Worm (Caenorhabditis elegans) whole organism, young adult: ENCODE data around the gene F58H1.6.

ENCODE experiments used
- B0336.3 ChIP-seq: fragments of 200-800 bp; sonication (Bioruptor generic); IDR thresholded peaks from 2 replicates; pipeline ENCODE4 v1.3.6; 2022; ENCODE audit warnings: missing genetic modification characterization, missing compliant biosample characterization
- C06A6.2 ChIP-seq: fragments of 200-800 bp; sonication (Bioruptor generic); conservative IDR thresholded peaks from 2 replicates; pipeline ENCODE4 v1.3.6; 2022; ENCODE audit warnings: missing genetic modification characterization, missing compliant biosample characterization
- F33H1.4 ChIP-seq: fragments of 200-800 bp; sonication (Bioruptor generic); IDR thresholded peaks from 2 replicates; pipeline ENCODE4 v1.3.6; 2022; ENCODE audit warnings: missing genetic modification reagents, missing genetic modification characterization, missing compliant biosample characterization
- F39B2.1 ChIP-seq: fragments of 200-800 bp; sonication (Bioruptor generic); IDR thresholded peaks from 2 replicates; pipeline ENCODE4 v1.3.6; 2022; ENCODE audit warnings: missing genetic modification reagents, missing genetic modification characterization, missing compliant biosample characterization
- F49E8.2 ChIP-seq: sonication (generic microtip); optimal IDR thresholded peaks from 3 replicates; lab custom pipeline; 2017; ENCODE audit warnings: missing genetic modification characterization, mild to moderate bottlenecking, missing compliant biosample characterization, antibody characterized with exemption, moderate library complexity; ENCODE audit not compliant: insufficient read depth
- T07F8.4 ChIP-seq: sonication (generic microtip); optimal IDR thresholded peaks from 2 replicates; lab custom pipeline; 2016; ENCODE audit warnings: mild to moderate bottlenecking, missing genetic modification characterization, moderate library complexity, missing compliant biosample characterization
- Y95B8A.8 ChIP-seq: fragments of 200-800 bp; sonication (Bioruptor generic); IDR thresholded peaks from 2 replicates; pipeline ENCODE4 v1.3.6; 2022; ENCODE audit warnings: missing genetic modification reagents, missing genetic modification characterization, missing compliant biosample characterization
- ZK185.1 ChIP-seq: sonication (generic microtip); optimal IDR thresholded peaks from 2 replicates; lab custom pipeline; 2016; ENCODE audit warnings: mild to moderate bottlenecking, missing genetic modification characterization, missing compliant biosample characterization; ENCODE audit not compliant: poor library complexity, severe bottlenecking
- akir-1 ChIP-seq: fragments of 200-800 bp; sonication (Bioruptor generic); optimal IDR thresholded peaks from 2 replicates; lab custom pipeline; 2018; ENCODE audit warnings: mild to moderate bottlenecking, missing genetic modification characterization, moderate library complexity, missing compliant biosample characterization
- ama-1 ChIP-seq, 3 experiments: fragments of 150-350 bp in 1 of 3; sonication (generic microtip) in 2 of 3; optimal IDR thresholded peaks; 2 replicates each; lab custom pipeline; 2014 to 2018; ENCODE audit warnings: missing biosample characterization in 2 of 3, missing genetic modification characterization in 2 of 3, missing genetic modification reagents in 2 of 3
- aptf-2 ChIP-seq: fragments of 200-800 bp; sonication (Bioruptor generic); conservative IDR thresholded peaks from 2 replicates; pipeline ENCODE4 v1.3.6; 2022; ENCODE audit warnings: missing genetic modification reagents, missing genetic modification characterization, missing compliant biosample characterization
- aptf-3 ChIP-seq: fragments of 200-800 bp; sonication (Bioruptor generic); IDR thresholded peaks from 2 replicates; pipeline ENCODE4 v1.3.6; 2022; ENCODE audit warnings: missing genetic modification characterization, missing compliant biosample characterization
- cebp-1 ChIP-seq, 2 experiments: fragments of 200-800 bp in 1 of 2; sonication (Bioruptor generic) in 1 of 2; sonication (generic microtip) in 1 of 2; IDR thresholded peaks in 1 of 2; optimal IDR thresholded peaks in 1 of 2; 2 replicates each; pipeline versions ENCODE4 v1.3.6 to Lab custom; 2017 to 2022; ENCODE audit warnings: missing compliant biosample characterization in 2 of 2, missing genetic modification characterization in 2 of 2, mild to moderate bottlenecking in 1 of 2, missing genetic modification reagents in 1 of 2, moderate library complexity in 1 of 2
- cebp-2 ChIP-seq: fragments of 200-800 bp; sonication (Bioruptor generic); IDR thresholded peaks from 2 replicates; pipeline ENCODE4 v1.3.6; 2022; ENCODE audit warnings: missing genetic modification characterization, missing compliant biosample characterization
- ceh-58 ChIP-seq: fragments of 200-800 bp; sonication (Bioruptor generic); IDR thresholded peaks from 2 replicates; pipeline ENCODE4 v1.3.6; 2022; ENCODE audit warnings: missing genetic modification characterization, missing compliant biosample characterization
- ceh-79 ChIP-seq: sonication (generic microtip); optimal IDR thresholded peaks from 2 replicates; lab custom pipeline; 2017; ENCODE audit warnings: mild to moderate bottlenecking, missing genetic modification characterization, missing compliant biosample characterization
- ceh-91 ChIP-seq: fragments of 200-800 bp; sonication (Bioruptor generic); IDR thresholded peaks from 2 replicates; pipeline ENCODE4 v1.3.6; 2022; ENCODE audit warnings: missing genetic modification reagents, missing genetic modification characterization, missing compliant biosample characterization
- egrh-3 ChIP-seq: fragments of 200-800 bp; sonication (Bioruptor generic); IDR thresholded peaks from 2 replicates; pipeline ENCODE4 v1.3.6; 2022; ENCODE audit warnings: missing genetic modification reagents, missing genetic modification characterization, missing compliant biosample characterization
- ets-4 ChIP-seq: fragments of 200-800 bp; sonication (Bioruptor generic); optimal IDR thresholded peaks from 2 replicates; lab custom pipeline; 2018; ENCODE audit warnings: mild to moderate bottlenecking, missing genetic modification characterization, missing compliant biosample characterization
- fkh-3 ChIP-seq: sonication (generic microtip); optimal IDR thresholded peaks from 2 replicates; lab custom pipeline; 2016; ENCODE audit warnings: mild to moderate bottlenecking, missing genetic modification characterization, missing compliant biosample characterization
- him-1 ChIP-seq: sonication (generic microtip); optimal IDR thresholded peaks from 2 replicates; lab custom pipeline; 2016; ENCODE audit warnings: missing genotype, missing genetic modification reagents, missing genetic modification characterization, missing compliant biosample characterization
- hlh-12 ChIP-seq: sonication (generic microtip); optimal IDR thresholded peaks from 2 replicates; lab custom pipeline; 2016; ENCODE audit warnings: missing genetic modification characterization, missing compliant biosample characterization
- hlh-26 ChIP-seq: fragments of 200-800 bp; sonication (Bioruptor generic); conservative IDR thresholded peaks from 2 replicates; pipeline ENCODE4 v1.3.6; 2022; ENCODE audit warnings: missing genetic modification reagents, missing genetic modification characterization, missing compliant biosample characterization
- hmg-1.2 ChIP-seq: fragments of 200-800 bp; sonication (Bioruptor generic); IDR thresholded peaks from 2 replicates; pipeline ENCODE4 v1.3.6; 2022; ENCODE audit warnings: missing genetic modification reagents, missing genetic modification characterization, missing compliant biosample characterization
- madf-10 ChIP-seq: sonication (generic microtip); optimal IDR thresholded peaks from 2 replicates; lab custom pipeline; 2016; ENCODE audit warnings: mild to moderate bottlenecking, missing genetic modification characterization, missing compliant biosample characterization
- mcd-1 ChIP-seq: fragments of 200-800 bp; sonication (Bioruptor generic); IDR thresholded peaks from 2 replicates; pipeline ENCODE4 v1.3.6; 2022; ENCODE audit warnings: missing genetic modification reagents, missing genetic modification characterization, missing compliant biosample characterization
- mes-4 ChIP-seq: sonication (generic microtip); optimal IDR thresholded peaks from 2 replicates; lab custom pipeline; 2016; ENCODE audit warnings: missing genotype, missing genetic modification characterization, missing compliant biosample characterization
- mxl-1 ChIP-seq: sonication (generic microtip); optimal IDR thresholded peaks from 2 replicates; lab custom pipeline; 2016; ENCODE audit warnings: missing genetic modification characterization, missing compliant biosample characterization
- nfyb-1 ChIP-seq: fragments of 200-800 bp; sonication (Bioruptor generic); IDR thresholded peaks from 2 replicates; pipeline ENCODE4 v1.3.6; 2022; ENCODE audit warnings: missing genetic modification reagents, missing genetic modification characterization, missing compliant biosample characterization
- nhr-80 ChIP-seq: sonication (generic microtip); optimal IDR thresholded peaks from 2 replicates; lab custom pipeline; 2016; ENCODE audit warnings: missing genetic modification characterization, missing compliant biosample characterization
- nhr-90 ChIP-seq: sonication (generic microtip); optimal IDR thresholded peaks from 2 replicates; lab custom pipeline; 2016; ENCODE audit warnings: missing genotype, mild to moderate bottlenecking, missing genetic modification characterization, missing compliant biosample characterization
- rcor-1 ChIP-seq: fragments of 200-800 bp; sonication (Bioruptor generic); IDR thresholded peaks from 2 replicates; pipeline ENCODE4 v1.3.6; 2022; ENCODE audit warnings: missing genetic modification reagents, missing genetic modification characterization, missing compliant biosample characterization
- sdz-38 ChIP-seq: sonication (generic microtip); optimal IDR thresholded peaks from 2 replicates; lab custom pipeline; 2016; ENCODE audit warnings: missing genotype, missing genetic modification characterization, missing compliant biosample characterization
- sea-2 ChIP-seq: fragments of 200-800 bp; sonication (Bioruptor generic); IDR thresholded peaks from 2 replicates; pipeline ENCODE4 v1.3.6; 2022; ENCODE audit warnings: missing genetic modification characterization, missing compliant biosample characterization
- snpc-4 ChIP-seq, 5 experiments: fragments of 150-350 bp in 1 of 5; sonication (generic microtip) in 4 of 5; optimal IDR thresholded peaks; 2 replicates each; lab custom pipeline; 2014 to 2018; ENCODE audit warnings: missing genetic modification characterization in 5 of 5, missing biosample characterization in 3 of 5, antibody characterized with exemption in 2 of 5, mild to moderate bottlenecking in 2 of 5, missing compliant biosample characterization in 2 of 5, missing genotype in 2 of 5, moderate library complexity in 2 of 5, missing genetic modification reagents in 1 of 5
- tbp1 ChIP-seq: fragments of 200-800 bp; sonication (Bioruptor generic); optimal IDR thresholded peaks from 2 replicates; lab custom pipeline; 2018; ENCODE audit warnings: mild to moderate bottlenecking, missing genetic modification characterization, missing compliant biosample characterization
- tbx-9 ChIP-seq: sonication (generic microtip); optimal IDR thresholded peaks from 2 replicates; lab custom pipeline; 2016; ENCODE audit warnings: borderline replicate concordance, missing genetic modification characterization, inconsistent platforms, missing compliant biosample characterization
- tlf-1 ChIP-seq: fragments of 200-800 bp; sonication (Bioruptor generic); optimal IDR thresholded peaks from 2 replicates; lab custom pipeline; 2018; ENCODE audit warnings: mild to moderate bottlenecking, missing genetic modification characterization, missing compliant biosample characterization
- zim-3 ChIP-seq: sonication (generic microtip); optimal IDR thresholded peaks from 2 replicates; lab custom pipeline; 2017; ENCODE audit warnings: mild to moderate bottlenecking, missing genetic modification characterization, moderate library complexity, missing compliant biosample characterization
- ztf-22 ChIP-seq: fragments of 200-800 bp; sonication (Bioruptor generic); optimal IDR thresholded peaks from 2 replicates; lab custom pipeline; 2018; ENCODE audit warnings: mild to moderate bottlenecking, missing genetic modification characterization, moderate library complexity, missing compliant biosample characterization
- ztf-28 ChIP-seq: fragments of 200-800 bp; sonication (Bioruptor generic); IDR thresholded peaks from 2 replicates; pipeline ENCODE4 v1.3.6; 2022; ENCODE audit warnings: missing genetic modification reagents, missing genetic modification characterization, missing compliant biosample characterization
- ztf-6 ChIP-seq: fragments of 200-800 bp; sonication (Bioruptor generic); IDR thresholded peaks from 2 replicates; pipeline ENCODE4 v1.3.6; 2022; ENCODE audit warnings: missing genetic modification reagents, missing genetic modification characterization, missing compliant biosample characterization

F58H1.6 gene

DNA sequence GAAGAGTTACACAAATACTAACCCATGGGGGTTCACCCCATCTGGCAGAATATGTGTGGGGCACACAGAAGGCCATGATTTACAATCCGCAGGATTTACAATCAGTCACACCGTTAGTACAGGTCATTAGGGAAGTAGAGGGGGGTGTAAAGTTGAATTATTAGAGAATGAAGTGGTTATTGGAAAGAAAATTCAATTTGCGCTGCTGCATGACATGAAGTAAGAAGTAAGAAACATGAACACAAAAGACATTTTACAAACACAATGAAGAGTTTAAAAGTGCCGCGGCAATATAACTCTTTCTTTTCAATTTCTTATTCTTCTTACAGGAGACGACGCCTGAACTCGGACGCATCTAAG is 18.4 kb downstream of the F58H1.6 start:
- TF ChIP-seq akir-1 (GFP tag; lab: Kevin White, UChicago) (no peak), ZK185.1 (tag; lab: Kevin White, UChicago) (no peak), Y95B8A.8 (GFP tag; lab: Robert Waterston, UW) (no peak), fkh-3 (tag; lab: Kevin White, UChicago) (no peak), nhr-90 (tag; lab: Kevin White, UChicago) (no peak), him-1 (tag; lab: Kevin White, UChicago) (no peak), sea-2 (GFP tag; lab: Robert Waterston, UW) (no peak), mcd-1 (no peak), tbx-9 (tag; lab: Kevin White, UChicago) (no peak), zim-3 (tag; lab: Kevin White, UChicago) (no peak), ceh-79 (tag; lab: Kevin White, UChicago) (no peak), tlf-1 (GFP tag; lab: Kevin White, UChicago) (no peak), nfyb-1 (GFP tag; lab: Robert Waterston, UW) (no peak), hmg-1.2 (GFP tag; lab: Robert Waterston, UW) (no peak), ceh-91 (GFP tag; lab: Robert Waterston, UW) (no peak), C06A6.2 (no peak)

DNA sequence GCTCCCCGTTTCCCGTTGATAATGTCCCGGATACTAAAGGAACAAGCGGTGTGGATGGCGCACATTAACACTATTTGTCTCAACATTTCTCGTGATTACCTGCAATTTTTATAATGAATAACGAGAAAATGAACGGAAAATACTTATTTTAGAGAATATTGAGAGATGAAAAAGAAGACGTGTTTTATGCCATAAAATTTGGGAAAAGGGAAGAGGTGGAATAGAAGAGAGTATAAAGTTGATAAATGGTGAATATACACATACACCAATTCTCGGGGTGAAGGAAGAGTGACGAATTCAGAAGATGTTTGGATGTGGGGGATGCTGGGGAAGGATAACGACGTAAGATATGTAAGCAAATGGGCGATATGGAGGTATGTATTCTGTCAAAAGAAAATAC is 22.3 kb downstream of the F58H1.6 start, which contains the start of gene F58H1.7:
TSS of gene F58H1.7 (minus strand) at position 101 of the 400 bp plus-strand sequence.
- no peak for TF ChIP-seq aptf-2 (GFP tag; lab: Robert Waterston, UW)
- no peak for TF ChIP-seq ceh-58 (GFP tag; lab: Robert Waterston, UW)
- no peak for TF ChIP-seq ZK185.1 (tag; lab: Kevin White, UChicago)
- no peak for TF ChIP-seq ztf-28 (GFP tag; lab: Robert Waterston, UW)
- no peak for TF ChIP-seq ama-1 (optimal IDR thresholded peaks at IDR 0.05; lab: Kevin White, UChicago)
- TF ChIP-seq ama-1 (GFP tag; optimal IDR thresholded peaks at IDR 0.05; lab: Kevin White, UChicago) = no peak
- no peak for TF ChIP-seq aptf-3

DNA sequence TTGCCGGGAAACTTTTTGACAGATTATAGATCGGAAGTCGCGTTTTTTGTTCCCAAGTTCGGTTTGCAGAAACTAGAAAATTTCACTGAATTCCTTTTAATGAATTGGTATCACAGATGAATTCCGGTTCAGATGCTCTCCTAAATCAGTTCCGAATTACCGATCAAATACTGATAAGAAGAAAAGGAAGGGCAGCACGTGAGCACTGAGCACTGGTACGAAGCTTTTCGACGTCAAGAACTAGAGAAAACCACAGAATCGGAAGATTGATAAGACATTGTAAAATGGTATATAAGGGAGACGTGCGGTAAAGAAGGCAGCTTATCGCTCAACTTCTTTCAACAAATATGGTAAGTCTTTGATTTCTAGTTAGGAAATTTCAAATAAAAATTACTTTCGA is 32.8 kb downstream of the F58H1.6 start, which contains the start of gene cpr-1:
TSS of gene cpr-1 (plus strand) at position 319 of the 400 bp plus-strand sequence.
- TF ChIP-seq him-1 (tag; lab: Kevin White, UChicago) = no peak
- no peak for TF ChIP-seq sdz-38
- TF ChIP-seq cebp-2 = no peak
- no peak for TF ChIP-seq hmg-1.2 (GFP tag; lab: Robert Waterston, UW)
- peak; percentile 59 for TF ChIP-seq ztf-22
- TF ChIP-seq mxl-1 (tag; lab: Kevin White, UChicago) = no peak
- no peak for TF ChIP-seq F49E8.2
- no peak for TF ChIP-seq snpc-4 (GFP tag; optimal IDR thresholded peaks at IDR 0.05; lab: Kevin White, UChicago)
- TF ChIP-seq snpc-4 (tag; optimal IDR thresholded peaks at IDR 0.05; lab: Kevin White, UChicago) = peak in 1 of 4 experiments; percentile 25
- TF ChIP-seq B0336.3 (GFP tag; lab: Robert Waterston, UW) = no peak
- TF ChIP-seq F39B2.1 = no peak
- TF ChIP-seq ceh-58 (GFP tag; lab: Robert Waterston, UW) = no peak
- TF ChIP-seq mes-4 (tag; lab: Kevin White, UChicago) = no peak
- peak; percentile 87 for TF ChIP-seq ets-4 (GFP tag; lab: Kevin White, UChicago)
- TF ChIP-seq F33H1.4 (GFP tag; lab: Robert Waterston, UW) = no peak
- TF ChIP-seq nhr-80 (tag; lab: Kevin White, UChicago) = peak; percentile 93
- no peak for TF ChIP-seq fkh-3 (tag; lab: Kevin White, UChicago)

DNA sequence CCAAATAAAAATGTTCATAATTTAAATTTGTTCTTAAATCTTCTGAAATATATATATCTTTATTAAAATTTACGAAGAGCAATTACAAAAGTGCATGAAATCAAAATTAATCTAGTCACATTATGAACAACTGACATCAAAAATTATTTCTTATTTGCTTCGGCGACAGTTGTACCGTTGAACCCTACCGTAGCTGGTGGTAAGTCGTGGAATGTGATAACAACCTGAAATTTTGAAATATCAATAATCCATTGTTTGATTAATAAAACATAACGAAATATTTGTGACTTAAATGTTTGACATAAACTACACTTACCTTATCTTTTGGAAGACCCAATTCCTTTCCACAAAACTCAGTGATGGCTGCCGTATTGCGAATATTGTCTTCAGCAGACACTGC is 34.3 kb downstream of the F58H1.6 start:
- TF ChIP-seq ztf-22 = no peak
- TF ChIP-seq rcor-1 (GFP tag; lab: Robert Waterston, UW) = no peak
- no peak for TF ChIP-seq mcd-1
- TF ChIP-seq tbp1 (GFP tag; lab: Kevin White, UChicago) = peak; percentile 5
- TF ChIP-seq egrh-3 (GFP tag; lab: Robert Waterston, UW) = no peak
- peak; percentile 7 for TF ChIP-seq ZK185.1 (tag; lab: Kevin White, UChicago)
- TF ChIP-seq cebp-1 (GFP tag; IDR thresholded peaks at IDR 0.05; lab: Robert Waterston, UW) = no peak
- TF ChIP-seq cebp-1 (tag; optimal IDR thresholded peaks at IDR 0.05; lab: Kevin White, UChicago) = peak; percentile 52
- TF ChIP-seq hlh-26 (GFP tag; lab: Robert Waterston, UW) = no peak
- TF ChIP-seq nhr-80 (tag; lab: Kevin White, UChicago) = peak; percentile 66
- TF ChIP-seq snpc-4 (GFP tag; optimal IDR thresholded peaks at IDR 0.05; lab: Kevin White, UChicago) = no peak
- TF ChIP-seq snpc-4 (tag; optimal IDR thresholded peaks at IDR 0.05; lab: Kevin White, UChicago) = peak in 1 of 4 experiments; percentile 9
- no peak for TF ChIP-seq T07F8.4
- 0 out of 2 replicates have a peak, but pooled peaks have one; percentile 9 for TF ChIP-seq hmg-1.2 (GFP tag; lab: Robert Waterston, UW)
- no peak for TF ChIP-seq ztf-6 (GFP tag; lab: Robert Waterston, UW)
- TF ChIP-seq madf-10 (tag; lab: Kevin White, UChicago) = peak; percentile 19
- no peak for TF ChIP-seq nhr-90 (tag; lab: Kevin White, UChicago)
- no peak for TF ChIP-seq hlh-12 (tag; lab: Kevin White, UChicago)
